Worm (Caenorhabditis elegans) whole organism, L3 larva: ENCODE data around the gene F28A10.5.
A peak's percentile ranks its signal among the peaks of the same experiment; 100 is the strongest.

Source experiments
- R02D3.7 ChIP-seq: fragments of 150-350 bp; optimal IDR thresholded peaks from 2 replicates; lab custom pipeline; 2014; ENCODE audit warnings: missing biosample characterization, missing genetic modification characterization
- aly-2 ChIP-seq: fragments of 150-350 bp; optimal IDR thresholded peaks from 2 replicates; lab custom pipeline; 2014; ENCODE audit warnings: missing biosample characterization, missing genetic modification characterization
- ama-1 ChIP-seq: fragments of 150-350 bp; optimal IDR thresholded peaks from 2 replicates; lab custom pipeline; 2018
- ceh-16 ChIP-seq: sonication (generic microtip); optimal IDR thresholded peaks from 2 replicates; lab custom pipeline; 2017; ENCODE audit warnings: missing biosample characterization, missing genetic modification characterization
- ceh-82 ChIP-seq: fragments of 150-350 bp; optimal IDR thresholded peaks from 2 replicates; lab custom pipeline; 2014; ENCODE audit warnings: missing biosample characterization, missing genetic modification characterization
- egl-27 ChIP-seq: sonication (generic microtip); optimal IDR thresholded peaks from 4 replicates; lab custom pipeline; 2017; ENCODE audit warnings: missing biosample characterization, missing genetic modification reagents, missing genetic modification characterization
- egl-5 ChIP-seq: fragments of 150-350 bp; optimal IDR thresholded peaks from 2 replicates; lab custom pipeline; 2017; ENCODE audit warnings: missing biosample characterization, missing genetic modification reagents, missing genetic modification characterization, inconsistent platforms
- elt-2 ChIP-seq: sonication (generic microtip); optimal IDR thresholded peaks from 2 replicates; lab custom pipeline; 2016; ENCODE audit warnings: missing genetic modification reagents, mild to moderate bottlenecking, missing genetic modification characterization, missing compliant biosample characterization
- eor-1 ChIP-seq, 2 experiments: fragments of 150-350 bp; optimal IDR thresholded peaks; 2 replicates each; lab custom pipeline; 2014 to 2018; ENCODE audit warnings: missing biosample characterization in 2 of 2, missing genetic modification characterization in 2 of 2
- fkh-10 ChIP-seq: sonication (generic microtip); optimal IDR thresholded peaks from 2 replicates; lab custom pipeline; 2017; ENCODE audit warnings: missing biosample characterization, missing genetic modification reagents, missing genetic modification characterization
- fkh-2 ChIP-seq: fragments of 150-350 bp; optimal IDR thresholded peaks from 2 replicates; lab custom pipeline; 2014; ENCODE audit warnings: missing biosample characterization, missing genetic modification reagents, missing genetic modification characterization
- fos-1 ChIP-seq: fragments of 150-350 bp; optimal IDR thresholded peaks from 2 replicates; lab custom pipeline; 2014; ENCODE audit warnings: missing biosample characterization, missing genetic modification characterization
- jun-1 ChIP-seq: fragments of 150-350 bp; optimal IDR thresholded peaks from 2 replicates; lab custom pipeline; 2014; ENCODE audit warnings: missing biosample characterization, missing genetic modification reagents, missing genetic modification characterization
- lin-15B ChIP-seq: fragments of 150-350 bp; optimal IDR thresholded peaks from 2 replicates; lab custom pipeline; 2014; ENCODE audit warnings: missing biosample characterization, missing genetic modification characterization
- lin-39 ChIP-seq: fragments of 150-350 bp; optimal IDR thresholded peaks from 2 replicates; lab custom pipeline; 2018; ENCODE audit warnings: missing biosample characterization, missing genetic modification reagents, missing genetic modification characterization
- lsy-12 ChIP-seq: sonication (generic microtip); optimal IDR thresholded peaks from 2 replicates; lab custom pipeline; 2016; ENCODE audit warnings: mild to moderate bottlenecking, missing genetic modification characterization, missing compliant biosample characterization
- mdl-1 ChIP-seq: fragments of 150-350 bp; optimal IDR thresholded peaks from 2 replicates; lab custom pipeline; 2014; ENCODE audit warnings: missing biosample characterization, missing genetic modification characterization
- mml-1 ChIP-seq: fragments of 150-350 bp; sonication (generic microtip); optimal IDR thresholded peaks from 3 replicates; lab custom pipeline; 2014; ENCODE audit warnings: missing biosample characterization, missing genetic modification characterization
- nfya-1 ChIP-seq: sonication (generic microtip); optimal IDR thresholded peaks from 2 replicates; lab custom pipeline; 2017; ENCODE audit warnings: missing genetic modification characterization, mild to moderate bottlenecking, missing compliant biosample characterization, antibody characterized with exemption, moderate library complexity; ENCODE audit not compliant: insufficient read depth
- nhr-11 ChIP-seq: fragments of 150-350 bp; optimal IDR thresholded peaks from 2 replicates; lab custom pipeline; 2014; ENCODE audit warnings: missing biosample characterization, missing genetic modification characterization
- nhr-12 ChIP-seq: fragments of 150-350 bp; optimal IDR thresholded peaks from 2 replicates; lab custom pipeline; 2014; ENCODE audit warnings: missing biosample characterization, missing genetic modification characterization
- nhr-23 ChIP-seq: fragments of 150-350 bp; optimal IDR thresholded peaks from 2 replicates; lab custom pipeline; 2014; ENCODE audit warnings: missing biosample characterization, missing genetic modification reagents, missing genetic modification characterization
- nhr-237 ChIP-seq: fragments of 150-350 bp; optimal IDR thresholded peaks from 2 replicates; lab custom pipeline; 2014; ENCODE audit warnings: missing biosample characterization, missing genetic modification characterization
- nhr-25 ChIP-seq: sonication (generic microtip); optimal IDR thresholded peaks from 2 replicates; lab custom pipeline; 2017; ENCODE audit warnings: missing biosample characterization, missing genetic modification characterization
- nhr-28 ChIP-seq: fragments of 150-350 bp; optimal IDR thresholded peaks from 2 replicates; lab custom pipeline; 2014; ENCODE audit warnings: missing biosample characterization, missing genetic modification characterization
- nhr-43 ChIP-seq: sonication (generic microtip); optimal IDR thresholded peaks from 2 replicates; lab custom pipeline; 2016; ENCODE audit warnings: mild to moderate bottlenecking, missing genetic modification characterization, missing compliant biosample characterization; ENCODE audit not compliant: poor library complexity, severe bottlenecking
- nhr-76 ChIP-seq: fragments of 150-350 bp; sonication (generic microtip); optimal IDR thresholded peaks from 5 replicates; lab custom pipeline; 2014; ENCODE audit warnings: missing biosample characterization, missing genetic modification characterization
- nhr-77 ChIP-seq: fragments of 150-350 bp; optimal IDR thresholded peaks from 2 replicates; lab custom pipeline; 2014; ENCODE audit warnings: missing biosample characterization, missing genetic modification characterization
- pqm-1 ChIP-seq: fragments of 150-350 bp; optimal IDR thresholded peaks from 2 replicates; lab custom pipeline; 2017; ENCODE audit warnings: missing biosample characterization, missing genetic modification characterization, inconsistent platforms
- sea-2 ChIP-seq: fragments of 150-350 bp; sonication (generic microtip); optimal IDR thresholded peaks from 4 replicates; lab custom pipeline; 2014; ENCODE audit warnings: missing biosample characterization, missing genetic modification reagents, missing genetic modification characterization
- snpc-4 ChIP-seq: fragments of 150-350 bp; optimal IDR thresholded peaks from 2 replicates; lab custom pipeline; 2014; ENCODE audit warnings: missing biosample characterization, missing genetic modification characterization
- tbx-2 ChIP-seq: sonication (generic microtip); optimal IDR thresholded peaks from 2 replicates; lab custom pipeline; 2016; ENCODE audit warnings: mild to moderate bottlenecking, missing genetic modification characterization, missing compliant biosample characterization
- unc-39 ChIP-seq: sonication (generic microtip); optimal IDR thresholded peaks from 4 replicates; lab custom pipeline; 2017; ENCODE audit warnings: missing biosample characterization, missing genetic modification characterization
- unc-62 ChIP-seq: fragments of 150-350 bp; sonication (generic microtip); optimal IDR thresholded peaks from 4 replicates; lab custom pipeline; 2014; ENCODE audit warnings: missing biosample characterization, missing genetic modification reagents, missing genetic modification characterization
- zag-1 ChIP-seq: fragments of 150-350 bp; optimal IDR thresholded peaks from 2 replicates; lab custom pipeline; 2014; ENCODE audit warnings: missing biosample characterization, missing genetic modification characterization
- ztf-4 ChIP-seq: fragments of 150-350 bp; optimal IDR thresholded peaks from 2 replicates; lab custom pipeline; 2014; ENCODE audit warnings: missing biosample characterization, missing genetic modification characterization

F28A10.5 gene

ce11 chrII:869316-869715 is 18.8 kb upstream of the F28A10.5 start:
- no peak for TF ChIP-seq egl-27 (tag; lab: Kevin White, UChicago)
- TF ChIP-seq jun-1 (tag; lab: Kevin White, UChicago): no peak
- no peak for TF ChIP-seq tbx-2
- TF ChIP-seq nhr-25 (tag; lab: Kevin White, UChicago): no peak
- TF ChIP-seq unc-62 (GFP tag; lab: Kevin White, UChicago): no peak
- no peak for TF ChIP-seq mml-1 (tag; lab: Kevin White, UChicago)

- TF ChIP-seq nhr-77 (no peak), aly-2 (tag; lab: Kevin White, UChicago) (no peak)
Observed at ce11 chrII:868240-868864, 17.9 kb upstream of the F28A10.5 start, which contains the start of gene fbxc-51. Gene fbxc-51 (plus strand): TSS chrII:868814.

- TF ChIP-seq nhr-43 (no peak), ceh-82 (tag; lab: Kevin White, UChicago) (no peak), nfya-1 (tag; lab: Kevin White, UChicago) (no peak), ztf-4 (no peak), snpc-4 (tag; lab: Kevin White, UChicago) (no peak), lsy-12 (no peak), unc-39 (tag; lab: Kevin White, UChicago) (no peak), nhr-28 (tag; lab: Kevin White, UChicago) (no peak), tbx-2 (no peak), lin-15B (no peak), fkh-2 (tag; lab: Kevin White, UChicago) (no peak), nhr-23 (tag; lab: Kevin White, UChicago) (no peak), nhr-237 (tag; lab: Kevin White, UChicago) (no peak), sea-2 (GFP tag; lab: Kevin White, UChicago) (no peak), pqm-1 (tag; lab: Kevin White, UChicago) (no peak), fkh-10 (GFP tag; lab: Kevin White, UChicago) (no peak), eor-1 (tag; optimal IDR thresholded peaks at IDR 0.05; lab: Kevin White, UChicago) (no peak), jun-1 (tag; lab: Kevin White, UChicago) (no peak), zag-1 (tag; lab: Kevin White, UChicago) (no peak), lin-39 (no peak)
Observed at ce11 chrII:866801-867200, 16.3 kb upstream of the F28A10.5 start, which contains the start of gene Y46B2A.3. Gene Y46B2A.3 (minus strand): TSS chrII:866901.

- no peak for TF ChIP-seq egl-5
- no peak for TF ChIP-seq ama-1 (lab: Kevin White, UChicago)
- TF ChIP-seq nhr-76 (tag; lab: Kevin White, UChicago): no peak
- TF ChIP-seq R02D3.7 (tag; lab: Kevin White, UChicago): no peak
- no peak for TF ChIP-seq fos-1
- TF ChIP-seq ceh-82 (tag; lab: Kevin White, UChicago): no peak
Observed at ce11 chrII:861564-861963, 11.1 kb upstream of the F28A10.5 start, which contains the start of gene Y46B2A.4. Gene Y46B2A.4 (plus strand): TSS chrII:861864.

ce11 chrII:848519-848918 is 1.9 kb downstream of the F28A10.5 start, which contains the start of the genes acdh-9 and F28A10.13:
Gene acdh-9 (minus strand): TSS chrII:848603.
Gene F28A10.13 (plus strand): TSS chrII:848812.
- peak; percentile 44 for TF ChIP-seq pqm-1 (tag; lab: Kevin White, UChicago)
- peak; percentile 22 for TF ChIP-seq nhr-25 (tag; lab: Kevin White, UChicago)
- TF ChIP-seq jun-1 (tag; lab: Kevin White, UChicago): peak; percentile 36
- TF ChIP-seq ceh-16 (tag; lab: Kevin White, UChicago): no peak
- TF ChIP-seq nhr-12 (tag; lab: Kevin White, UChicago): no peak
- peak; percentile 8 for TF ChIP-seq lin-15B
- peak; percentile 79 for TF ChIP-seq mdl-1 (tag; lab: Kevin White, UChicago)
- peak; percentile 68 for TF ChIP-seq ama-1 (lab: Kevin White, UChicago)
- peak; percentile 69 for TF ChIP-seq elt-2 (tag; lab: Kevin White, UChicago)
- TF ChIP-seq nhr-23 (tag; lab: Kevin White, UChicago): peak; percentile 11
- TF ChIP-seq nhr-11: no peak
- TF ChIP-seq egl-27 (tag; lab: Kevin White, UChicago): no peak
- no peak for TF ChIP-seq sea-2 (GFP tag; lab: Kevin White, UChicago)
- peak; percentile 65 for TF ChIP-seq nfya-1 (tag; lab: Kevin White, UChicago)
- peak; percentile 95 for TF ChIP-seq nhr-76 (tag; lab: Kevin White, UChicago)
